Worm (Caenorhabditis elegans) whole organism, L2 larva: ENCODE data around the gene nhr-124.

Experiments used
- C34F6.9 ChIP-seq: fragments of 150-350 bp; optimal IDR thresholded peaks from 2 replicates; lab custom pipeline; 2014; ENCODE audit warnings: missing biosample characterization, missing genetic modification characterization
- F13H6.1 ChIP-seq: sonication (generic microtip); optimal IDR thresholded peaks from 2 replicates; lab custom pipeline; 2016; ENCODE audit warnings: missing genetic modification characterization, missing compliant biosample characterization
- Y55F3AM.14 ChIP-seq: fragments of 200-800 bp; sonication (Bioruptor generic); optimal IDR thresholded peaks from 2 replicates; lab custom pipeline; 2018; ENCODE audit warnings: mild to moderate bottlenecking, missing genetic modification characterization, missing compliant biosample characterization
- aly-2 ChIP-seq: fragments of 150-350 bp; optimal IDR thresholded peaks from 2 replicates; lab custom pipeline; 2014; ENCODE audit warnings: missing biosample characterization, missing genetic modification characterization
- blmp-1 ChIP-seq: sonication (generic microtip); optimal IDR thresholded peaks from 2 replicates; lab custom pipeline; 2017; ENCODE audit warnings: missing genetic modification characterization, mild to moderate bottlenecking, missing compliant biosample characterization, antibody characterized with exemption, moderate library complexity; ENCODE audit not compliant: insufficient read depth
- crh-2 ChIP-seq: sonication (generic microtip); optimal IDR thresholded peaks from 2 replicates; lab custom pipeline; 2017; ENCODE audit warnings: missing biosample characterization, missing genetic modification characterization
- egl-27 ChIP-seq: sonication (generic microtip); optimal IDR thresholded peaks from 3 replicates; lab custom pipeline; 2017; ENCODE audit warnings: missing biosample characterization, missing genetic modification reagents, missing genetic modification characterization
- elt-1 ChIP-seq: fragments of 150-350 bp; optimal IDR thresholded peaks from 2 replicates; lab custom pipeline; 2014; ENCODE audit warnings: missing biosample characterization, missing genetic modification characterization
- elt-3 ChIP-seq: sonication (generic microtip); optimal IDR thresholded peaks from 2 replicates; lab custom pipeline; 2017; ENCODE audit warnings: missing biosample characterization, missing genetic modification characterization
- fos-1 ChIP-seq: fragments of 150-350 bp; optimal IDR thresholded peaks from 2 replicates; lab custom pipeline; 2014; ENCODE audit warnings: missing biosample characterization, missing genetic modification characterization
- gmeb-1 ChIP-seq: fragments of 150-350 bp; optimal IDR thresholded peaks from 2 replicates; lab custom pipeline; 2014; ENCODE audit warnings: missing biosample characterization, missing genetic modification characterization
- lin-11 ChIP-seq: fragments of 150-350 bp; sonication (generic microtip); optimal IDR thresholded peaks from 2 replicates; lab custom pipeline; 2014; ENCODE audit warnings: missing biosample characterization, missing genetic modification characterization, inconsistent platforms, mixed read lengths
- lin-13 ChIP-seq: fragments of 150-350 bp; optimal IDR thresholded peaks from 2 replicates; lab custom pipeline; 2014; ENCODE audit warnings: missing biosample characterization, missing genetic modification reagents, missing genetic modification characterization
- lin-39 ChIP-seq: fragments of 150-350 bp; optimal IDR thresholded peaks from 2 replicates; lab custom pipeline; 2014; ENCODE audit warnings: missing biosample characterization, missing genetic modification reagents, missing genetic modification characterization
- mbf-1 ChIP-seq: sonication (generic microtip); optimal IDR thresholded peaks from 2 replicates; lab custom pipeline; 2017; ENCODE audit warnings: missing biosample characterization, missing genetic modification characterization
- mdl-1 ChIP-seq, 2 experiments: fragments of 150-350 bp in 1 of 2; sonication (generic microtip) in 1 of 2; optimal IDR thresholded peaks; 2 replicates each; lab custom pipeline; 2017; ENCODE audit warnings: missing biosample characterization in 2 of 2, missing genetic modification characterization in 2 of 2
- nhr-10 ChIP-seq: sonication (generic microtip); optimal IDR thresholded peaks from 2 replicates; lab custom pipeline; 2017; ENCODE audit warnings: missing biosample characterization, missing genetic modification characterization
- nhr-11 ChIP-seq: fragments of 150-350 bp; optimal IDR thresholded peaks from 2 replicates; lab custom pipeline; 2014; ENCODE audit warnings: missing biosample characterization, missing genetic modification characterization
- nhr-12 ChIP-seq: fragments of 150-350 bp; optimal IDR thresholded peaks from 2 replicates; lab custom pipeline; 2014; ENCODE audit warnings: missing biosample characterization, missing genetic modification characterization
- nhr-129 ChIP-seq: fragments of 150-350 bp; optimal IDR thresholded peaks from 2 replicates; lab custom pipeline; 2014; ENCODE audit warnings: missing biosample characterization, missing genetic modification characterization
- nhr-21 ChIP-seq: fragments of 150-350 bp; optimal IDR thresholded peaks from 2 replicates; lab custom pipeline; 2014; ENCODE audit warnings: missing biosample characterization, missing genetic modification characterization
- nhr-237 ChIP-seq: fragments of 150-350 bp; optimal IDR thresholded peaks from 2 replicates; lab custom pipeline; 2014; ENCODE audit warnings: missing biosample characterization, missing genetic modification characterization
- nhr-6 ChIP-seq: fragments of 150-350 bp; optimal IDR thresholded peaks from 2 replicates; lab custom pipeline; 2014; ENCODE audit warnings: missing biosample characterization, missing genetic modification characterization
- peb-1 ChIP-seq: fragments of 150-350 bp; optimal IDR thresholded peaks from 2 replicates; lab custom pipeline; 2014; ENCODE audit warnings: missing biosample characterization, missing genetic modification characterization
- sem-4 ChIP-seq: fragments of 150-350 bp; optimal IDR thresholded peaks from 2 replicates; lab custom pipeline; 2014; ENCODE audit warnings: missing biosample characterization, missing genetic modification reagents, missing genetic modification characterization
- sma-9 ChIP-seq, 2 experiments: fragments of 150-350 bp in 1 of 2; sonication (generic microtip) in 1 of 2; optimal IDR thresholded peaks; 2 replicates each; lab custom pipeline; 2014 to 2016; ENCODE audit warnings: missing genetic modification characterization in 2 of 2, mild to moderate bottlenecking in 1 of 2, missing biosample characterization in 1 of 2, missing compliant biosample characterization in 1 of 2, missing genetic modification reagents in 1 of 2, moderate library complexity in 1 of 2
- snpc-4 ChIP-seq: fragments of 150-350 bp; optimal IDR thresholded peaks from 2 replicates; lab custom pipeline; 2014; ENCODE audit warnings: missing biosample characterization, missing genetic modification characterization
- unc-39 ChIP-seq: fragments of 150-350 bp; optimal IDR thresholded peaks from 2 replicates; lab custom pipeline; 2014; ENCODE audit warnings: missing biosample characterization, missing genetic modification characterization
- unc-55 ChIP-seq: fragments of 150-350 bp; sonication (generic microtip); optimal IDR thresholded peaks from 3 replicates; lab custom pipeline; 2014; ENCODE audit warnings: missing biosample characterization, missing genetic modification reagents, missing genetic modification characterization
- unc-62 ChIP-seq: fragments of 150-350 bp; optimal IDR thresholded peaks from 2 replicates; lab custom pipeline; 2014; ENCODE audit warnings: missing biosample characterization, missing genetic modification reagents, missing genetic modification characterization
- zag-1 ChIP-seq: fragments of 150-350 bp; optimal IDR thresholded peaks from 2 replicates; lab custom pipeline; 2014; ENCODE audit warnings: missing biosample characterization, missing genetic modification characterization
- ztf-11 ChIP-seq: sonication (generic microtip); optimal IDR thresholded peaks from 2 replicates; lab custom pipeline; 2017; ENCODE audit warnings: missing biosample characterization, missing genetic modification characterization
- ztf-4 ChIP-seq: fragments of 150-350 bp; optimal IDR thresholded peaks from 2 replicates; lab custom pipeline; 2014; ENCODE audit warnings: missing biosample characterization, missing genetic modification characterization

nhr-124 gene

DNA sequence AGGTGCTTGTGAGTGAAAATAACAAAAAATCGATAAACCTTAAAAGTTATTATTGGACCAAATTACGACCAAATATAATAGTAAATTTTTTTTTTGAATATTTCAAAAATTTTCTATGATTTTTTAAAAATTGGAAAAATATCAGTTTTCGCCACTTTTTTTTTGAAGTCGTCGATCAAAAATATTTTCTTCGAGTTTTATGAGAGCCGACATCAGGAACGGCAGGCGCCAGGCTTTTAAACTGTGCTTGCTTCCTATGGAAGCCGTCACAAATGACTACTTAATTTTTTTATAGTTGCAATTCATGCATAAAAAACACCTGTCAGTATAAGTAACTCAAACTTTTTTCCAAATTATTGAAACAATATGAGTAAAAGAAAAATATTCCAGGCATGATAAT is 17.4 kb upstream of the nhr-124 start:
- TF ChIP-seq lin-13, result no peak
- no peak for TF ChIP-seq snpc-4 (tag; lab: Kevin White, UChicago)
- no peak for TF ChIP-seq unc-39 (tag; lab: Kevin White, UChicago)
- TF ChIP-seq mbf-1 (tag; lab: Kevin White, UChicago), result no peak
- TF ChIP-seq mdl-1 (tag; optimal IDR thresholded peaks at IDR 0.05; lab: Kevin White, UChicago), result no peak
- no peak for TF ChIP-seq gmeb-1 (tag; lab: Kevin White, UChicago)
- TF ChIP-seq blmp-1 (tag; lab: Kevin White, UChicago), result no peak
- TF ChIP-seq fos-1 (tag; lab: Kevin White, UChicago), result no peak
- no peak for TF ChIP-seq nhr-129 (tag; lab: Kevin White, UChicago)
- no peak for TF ChIP-seq C34F6.9 (tag; lab: Kevin White, UChicago)
- TF ChIP-seq unc-55 (GFP tag; lab: Kevin White, UChicago), result no peak
- TF ChIP-seq ztf-11 (tag; lab: Kevin White, UChicago), result no peak

DNA sequence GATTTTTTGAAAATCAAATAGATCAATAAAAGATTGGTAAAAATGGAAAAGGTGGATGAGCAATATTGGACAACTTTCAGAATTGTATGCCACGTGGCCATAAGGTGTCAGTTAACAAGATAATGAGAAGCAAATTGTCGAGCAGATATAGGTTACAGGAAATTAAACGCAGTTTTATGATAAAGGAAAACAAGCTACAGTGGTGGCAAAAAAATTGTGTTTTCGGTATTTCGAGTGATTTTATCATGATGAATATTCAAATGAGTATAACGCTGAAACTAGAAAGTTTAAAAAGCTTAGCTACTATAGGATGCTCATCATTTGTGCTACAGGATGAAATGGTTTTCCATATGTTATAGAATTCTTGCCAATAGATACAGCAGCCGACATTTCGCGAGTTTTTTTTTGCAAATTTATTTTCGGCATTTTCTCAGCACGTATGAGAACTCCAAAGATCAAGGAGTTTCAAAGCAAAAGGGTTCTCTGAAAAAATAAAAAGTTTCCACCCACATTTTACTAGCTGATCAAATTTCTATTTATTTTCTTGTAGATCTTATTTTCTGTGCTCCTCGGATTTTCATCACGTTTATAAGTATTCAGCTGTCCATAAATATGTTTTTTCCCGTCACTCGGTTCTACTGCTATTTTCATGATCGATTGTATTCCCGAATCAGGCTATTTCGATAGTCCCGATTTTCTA is 16.6 kb upstream of the nhr-124 start, which contains the start of the genes str-229 and srh-190:
Gene str-229 (minus strand): TSS at position 101 of the 700 bp plus-strand sequence.
Gene srh-190 (plus strand): TSS at position 650 of the 700 bp plus-strand sequence.
- TF ChIP-seq egl-27 (tag; lab: Kevin White, UChicago), result no peak
- no peak for TF ChIP-seq aly-2 (tag; lab: Kevin White, UChicago)
- no peak for TF ChIP-seq sma-9 (GFP tag; optimal IDR thresholded peaks at IDR 0.05; lab: Kevin White, UChicago)
- TF ChIP-seq sma-9 (tag; optimal IDR thresholded peaks at IDR 0.05; lab: Kevin White, UChicago), result no peak
- TF ChIP-seq nhr-12 (tag; lab: Kevin White, UChicago), result no peak
- no peak for TF ChIP-seq F13H6.1 (tag; lab: Kevin White, UChicago)
- no peak for TF ChIP-seq unc-62 (GFP tag; lab: Kevin White, UChicago)
- no peak for TF ChIP-seq sem-4 (tag; lab: Kevin White, UChicago)
- no peak for TF ChIP-seq blmp-1 (tag; lab: Kevin White, UChicago)
- no peak for TF ChIP-seq lin-11
- TF ChIP-seq ztf-4 (tag; lab: Kevin White, UChicago), result no peak
- no peak for TF ChIP-seq elt-1 (tag; lab: Kevin White, UChicago)
- no peak for TF ChIP-seq lin-39
- no peak for TF ChIP-seq nhr-10 (tag; lab: Kevin White, UChicago)
- TF ChIP-seq nhr-11 (tag; lab: Kevin White, UChicago), result no peak
- no peak for TF ChIP-seq mbf-1 (tag; lab: Kevin White, UChicago)

DNA sequence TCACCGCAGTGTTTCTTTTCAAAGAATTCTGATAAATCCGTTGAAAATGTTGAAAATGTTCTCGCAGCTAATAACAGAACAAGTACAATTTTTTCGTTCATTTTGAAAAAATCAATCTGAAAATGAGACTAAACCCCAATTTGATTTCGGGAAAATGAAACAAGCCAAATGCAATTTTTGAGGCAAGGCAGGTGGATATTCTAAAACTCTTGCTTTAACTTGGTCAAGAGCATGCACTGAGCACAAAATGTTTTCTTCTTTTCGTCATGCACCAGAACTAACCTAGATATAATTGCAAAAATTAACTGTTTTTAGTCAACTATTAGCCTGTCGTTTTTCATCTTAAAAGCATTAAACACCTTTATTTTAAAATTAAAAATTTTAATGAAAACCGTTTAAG is 14.1 kb upstream of the nhr-124 start, which contains the start of gene irld-22:
Gene irld-22 (minus strand): TSS at position 101 of the 400 bp plus-strand sequence.
- TF ChIP-seq peb-1 (tag; lab: Kevin White, UChicago) (no peak), crh-2 (tag; lab: Kevin White, UChicago) (no peak), zag-1 (tag; lab: Kevin White, UChicago) (no peak), nhr-6 (tag; lab: Kevin White, UChicago) (no peak), nhr-21 (no peak), nhr-237 (tag; lab: Kevin White, UChicago) (no peak), aly-2 (tag; lab: Kevin White, UChicago) (no peak), fos-1 (tag; lab: Kevin White, UChicago) (no peak), gmeb-1 (tag; lab: Kevin White, UChicago) (no peak)

DNA sequence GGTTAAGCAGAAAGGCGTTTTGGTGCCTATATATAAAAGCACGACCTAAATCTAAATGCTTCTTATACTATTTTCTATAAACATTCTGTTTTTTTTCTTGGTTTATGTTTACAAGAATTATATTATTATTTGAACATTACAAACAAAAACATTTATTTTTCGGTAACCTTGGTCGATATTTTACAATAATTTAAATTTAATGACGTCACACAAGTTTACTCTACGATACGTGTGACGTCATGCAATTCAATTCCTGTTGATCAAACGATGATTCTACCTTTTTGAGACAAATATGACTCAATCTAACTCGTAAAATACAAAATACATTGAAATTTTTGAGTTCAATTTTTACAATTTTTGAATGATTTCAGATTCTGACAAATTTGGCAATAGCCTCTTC is 10.0 kb upstream of the nhr-124 start:
- no peak for TF ChIP-seq snpc-4 (tag; lab: Kevin White, UChicago)
- no peak for TF ChIP-seq nhr-129 (tag; lab: Kevin White, UChicago)
- no peak for TF ChIP-seq Y55F3AM.14 (GFP tag; lab: Kevin White, UChicago)
- TF ChIP-seq sem-4 (tag; lab: Kevin White, UChicago), result no peak

DNA sequence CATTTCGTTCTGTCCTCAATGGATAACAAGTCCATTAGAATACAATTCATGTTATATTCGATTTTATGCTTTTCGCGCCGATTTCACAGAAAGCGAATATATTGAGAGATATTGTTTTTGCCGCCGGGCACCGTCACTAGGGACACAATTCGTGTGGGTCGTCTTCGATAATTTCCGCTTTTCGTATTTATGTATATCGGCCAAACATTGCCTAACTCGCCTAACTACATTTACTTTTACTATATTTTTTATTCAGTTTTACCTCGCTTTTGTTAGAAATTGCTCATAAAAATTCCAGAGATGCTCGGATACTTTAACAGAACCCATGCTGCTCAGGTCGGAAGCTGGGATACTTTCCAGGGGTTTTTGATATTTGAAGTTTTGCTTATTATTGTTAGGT is 8.7 kb upstream of the nhr-124 start, which contains the start of gene sre-9:
Gene sre-9 (plus strand): TSS at position 301 of the 400 bp plus-strand sequence.
- no peak for TF ChIP-seq elt-3
- TF ChIP-seq elt-1 (tag; lab: Kevin White, UChicago), result no peak
